Fruit fly (Drosophila melanogaster): ENCODE measurements around the gene CG2059.
A peak's percentile ranks its signal among the peaks of the same experiment; 100 is the strongest.

The CG2059 gene

DNA sequence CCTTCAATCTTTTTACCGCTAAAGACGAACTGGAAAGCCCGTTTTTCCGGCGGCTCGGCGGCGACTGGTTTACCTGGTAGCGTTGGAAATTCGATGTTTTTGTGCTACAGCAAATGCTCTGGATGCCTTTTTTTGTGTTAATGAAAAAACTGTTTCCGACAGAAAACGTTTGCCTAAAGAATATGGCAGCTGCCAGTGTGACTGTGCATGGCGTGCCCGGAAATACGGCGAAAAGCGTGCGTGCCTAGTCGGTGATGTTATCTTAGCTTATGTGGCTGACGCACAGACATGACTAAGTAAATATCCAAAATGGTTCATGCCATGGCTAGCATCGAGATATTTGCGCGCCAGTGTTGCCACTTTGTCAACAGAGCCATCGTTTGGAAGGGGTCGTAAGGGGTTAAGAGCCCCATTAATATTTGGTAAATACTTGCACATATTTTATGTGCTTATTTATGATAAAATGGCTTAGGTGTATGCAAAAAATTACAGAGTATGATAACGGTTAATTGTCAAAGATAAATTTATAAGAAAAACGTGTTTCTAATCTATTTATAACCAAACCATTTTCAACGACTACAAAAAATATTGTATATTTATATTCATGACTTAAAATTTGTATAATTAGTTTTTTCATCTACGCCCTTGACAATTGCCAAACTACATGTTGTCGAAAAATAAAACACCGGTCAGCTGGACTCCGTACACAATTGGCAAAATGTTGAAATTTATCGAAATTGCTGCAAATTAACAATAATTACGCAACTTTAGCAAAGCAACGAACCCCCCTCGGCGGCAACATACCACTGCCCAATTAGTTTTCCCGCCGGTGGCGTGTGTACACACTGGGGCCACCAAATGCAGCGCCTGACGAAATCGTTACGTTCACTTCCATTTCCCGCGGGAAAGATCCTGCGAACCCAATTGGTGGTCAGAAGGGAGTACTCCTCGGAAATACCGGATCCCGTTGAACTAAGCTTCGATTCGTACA is at the start of gene CG2059:
TSS of gene CG2059 (plus strand) at position 364 of the 991 bp plus-strand sequence.
- TF ChIP-seq CG8301 (tag; optimal IDR thresholded peaks at IDR 0.05) = peak; percentile 12
- TF ChIP-seq CG34367 (tag; optimal IDR thresholded peaks at IDR 0.05) = no peak
- peak; percentile 18; the same call in 1 of the 2 replicates for TF ChIP-seq Ets98B (GFP tag; IDR thresholded peaks at IDR 0.05)
- peak; percentile 24 for TF ChIP-seq CG8159 (tag; optimal IDR thresholded peaks at IDR 0.05)
- TF ChIP-seq fd96Ca (GFP tag; IDR thresholded peaks at IDR 0.05) = peak; percentile 65; the same call in 2 of the 3 replicates
- no peak for TF ChIP-seq CG14655 (GFP tag; optimal IDR thresholded peaks at IDR 0.05)
- TF ChIP-seq EcR (GFP tag; optimal IDR thresholded peaks at IDR 0.05) = peak; percentile 39
- TF ChIP-seq CG4496 (GFP tag; IDR thresholded peaks at IDR 0.05) = peak; percentile 54; the same call in 1 of the 3 replicates

DNA sequence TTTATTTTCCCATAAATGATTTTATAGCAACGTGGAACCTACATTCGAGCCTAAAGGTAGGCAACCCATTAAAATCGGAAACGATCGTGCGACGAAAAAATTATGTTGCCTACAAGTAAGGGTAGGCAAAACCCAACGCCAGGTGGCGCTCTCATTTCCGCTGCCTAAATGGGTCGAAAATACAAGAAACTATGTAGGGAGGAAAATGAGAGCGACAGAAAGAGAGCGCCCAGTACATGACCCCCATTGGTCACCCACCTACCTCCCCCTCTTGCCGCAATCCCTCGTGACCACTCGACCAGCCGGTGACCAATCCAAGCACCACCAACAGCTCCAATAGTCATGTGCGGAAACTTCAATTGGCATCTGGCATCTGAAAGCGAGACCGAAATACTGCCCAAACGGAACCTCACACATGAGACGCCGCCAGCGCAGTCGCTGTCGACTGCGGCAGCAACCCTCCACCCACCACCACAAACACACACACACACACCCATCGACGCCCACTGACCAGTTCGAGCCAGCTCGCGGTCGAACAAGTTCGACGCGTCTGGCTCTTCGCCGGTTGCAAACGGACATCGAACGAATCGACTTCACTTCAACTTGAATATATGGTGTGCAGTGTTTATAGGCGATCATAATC is 44.1 kb upstream of the CG2059 start:
- TF ChIP-seq Pif1A (GFP tag; optimal IDR thresholded peaks at IDR 0.05) (peak; percentile 41), CG10348 (GFP tag; IDR thresholded peaks at IDR 0.05) (no peak), CG9948 (tag; optimal IDR thresholded peaks at IDR 0.05) (peak; percentile 24), CG14655 (GFP tag; optimal IDR thresholded peaks at IDR 0.05) (peak; percentile 60), CG8301 (tag; optimal IDR thresholded peaks at IDR 0.05) (peak; percentile 28), CG12605 (GFP tag; IDR thresholded peaks at IDR 0.05) (peak; percentile 50), fd96Ca (GFP tag; IDR thresholded peaks at IDR 0.05) (peak; percentile 79), D1 (tag; optimal IDR thresholded peaks at IDR 0.05) (no peak), CG34367 (tag; optimal IDR thresholded peaks at IDR 0.05) (peak; percentile 72), Snoo (tag; optimal IDR thresholded peaks at IDR 0.05) (peak; percentile 88), CG32121 (GFP tag; IDR thresholded peaks at IDR 0.05) (peak; percentile 47; the same call in 1 of the 2 replicates), CG17806 (tag; optimal IDR thresholded peaks at IDR 0.05) (peak; percentile 28), CG13204 (GFP tag; optimal IDR thresholded peaks at IDR 0.05) (peak; percentile 35), Pif1B (GFP tag; optimal IDR thresholded peaks at IDR 0.05) (no peak), EcR (GFP tag; optimal IDR thresholded peaks at IDR 0.05) (no peak), rn (GFP tag; IDR thresholded peaks at IDR 0.05) (peak; percentile 73), Ets98B (GFP tag; IDR thresholded peaks at IDR 0.05) (peak; percentile 56), CG4496 (GFP tag; IDR thresholded peaks at IDR 0.05) (peak; percentile 94), gl (tag; optimal IDR thresholded peaks at IDR 0.05) (peak; percentile 31), CG8159 (tag; optimal IDR thresholded peaks at IDR 0.05) (peak; percentile 38), CG15710 (tag; optimal IDR thresholded peaks at IDR 0.05) (peak; percentile 61)

DNA sequence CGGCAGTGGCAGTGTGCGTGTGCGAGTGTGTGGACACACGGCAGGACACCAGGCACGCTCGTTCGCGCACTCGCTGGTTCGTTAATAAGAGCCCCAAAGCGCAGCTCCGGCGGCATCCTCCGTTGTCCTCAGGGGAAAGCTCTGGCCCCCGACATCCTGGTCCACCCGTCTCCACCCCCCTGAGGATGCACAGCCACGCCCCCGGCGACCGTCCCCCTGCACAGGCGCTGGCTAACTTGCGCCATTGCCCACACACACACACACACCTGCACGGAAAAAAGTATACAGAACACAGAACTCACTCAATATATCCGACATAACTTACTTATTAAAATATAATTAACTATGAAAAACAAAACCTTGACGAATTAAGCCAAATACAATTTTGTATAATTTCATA is 40.1 kb upstream of the CG2059 start:
- TF ChIP-seq CG9948 (tag; optimal IDR thresholded peaks at IDR 0.05) (no peak), Pif1B (GFP tag; optimal IDR thresholded peaks at IDR 0.05) (no peak), CG15710 (tag; optimal IDR thresholded peaks at IDR 0.05) (no peak), rn (GFP tag; IDR thresholded peaks at IDR 0.05) (no peak), CG13204 (GFP tag; optimal IDR thresholded peaks at IDR 0.05) (no peak), CG32121 (GFP tag; IDR thresholded peaks at IDR 0.05) (no peak), gl (tag; optimal IDR thresholded peaks at IDR 0.05) (no peak), EcR (GFP tag; optimal IDR thresholded peaks at IDR 0.05) (no peak), CG8159 (tag; optimal IDR thresholded peaks at IDR 0.05) (no peak), CG12605 (GFP tag; IDR thresholded peaks at IDR 0.05) (no peak), D1 (tag; optimal IDR thresholded peaks at IDR 0.05) (no peak)

DNA sequence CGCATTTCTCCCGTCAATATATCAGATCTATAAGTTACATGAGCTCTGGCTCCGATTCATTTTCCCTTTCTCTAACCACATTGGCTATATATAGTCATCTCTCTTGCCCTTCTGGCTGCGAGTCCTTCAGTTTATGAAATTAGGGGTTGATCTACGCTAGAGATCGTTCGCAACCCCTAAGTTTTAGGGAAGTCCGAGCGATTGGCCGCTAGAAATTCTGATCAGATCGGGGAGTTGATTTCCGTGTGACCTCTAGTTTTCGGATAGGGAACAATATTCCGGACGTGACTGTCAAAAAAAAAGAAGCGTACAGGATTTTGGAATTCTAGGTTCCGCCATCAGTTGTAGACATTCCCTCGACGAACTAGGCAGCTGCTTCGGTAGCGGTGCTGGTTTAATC is 33.7 kb upstream of the CG2059 start:
- TF ChIP-seq CG32121 (GFP tag; IDR thresholded peaks at IDR 0.05) (no peak), CG4496 (GFP tag; IDR thresholded peaks at IDR 0.05) (no peak), Pif1B (GFP tag; optimal IDR thresholded peaks at IDR 0.05) (no peak), Ets98B (GFP tag; IDR thresholded peaks at IDR 0.05) (no peak), CG12605 (GFP tag; IDR thresholded peaks at IDR 0.05) (no peak), Snoo (tag; optimal IDR thresholded peaks at IDR 0.05) (no peak), CG14655 (GFP tag; optimal IDR thresholded peaks at IDR 0.05) (no peak), CG34367 (tag; optimal IDR thresholded peaks at IDR 0.05) (no peak), CG13204 (GFP tag; optimal IDR thresholded peaks at IDR 0.05) (no peak), CG8159 (tag; optimal IDR thresholded peaks at IDR 0.05) (no peak), rn (GFP tag; IDR thresholded peaks at IDR 0.05) (no peak), Pif1A (GFP tag; optimal IDR thresholded peaks at IDR 0.05) (no peak), CG8301 (tag; optimal IDR thresholded peaks at IDR 0.05) (no peak), fd96Ca (GFP tag; IDR thresholded peaks at IDR 0.05) (no peak), CG15710 (tag; optimal IDR thresholded peaks at IDR 0.05) (no peak), gl (tag; optimal IDR thresholded peaks at IDR 0.05) (no peak), D1 (tag; optimal IDR thresholded peaks at IDR 0.05) (no peak), CG17806 (tag; optimal IDR thresholded peaks at IDR 0.05) (no peak), EcR (GFP tag; optimal IDR thresholded peaks at IDR 0.05) (no peak), CG10348 (GFP tag; IDR thresholded peaks at IDR 0.05) (no peak)

DNA sequence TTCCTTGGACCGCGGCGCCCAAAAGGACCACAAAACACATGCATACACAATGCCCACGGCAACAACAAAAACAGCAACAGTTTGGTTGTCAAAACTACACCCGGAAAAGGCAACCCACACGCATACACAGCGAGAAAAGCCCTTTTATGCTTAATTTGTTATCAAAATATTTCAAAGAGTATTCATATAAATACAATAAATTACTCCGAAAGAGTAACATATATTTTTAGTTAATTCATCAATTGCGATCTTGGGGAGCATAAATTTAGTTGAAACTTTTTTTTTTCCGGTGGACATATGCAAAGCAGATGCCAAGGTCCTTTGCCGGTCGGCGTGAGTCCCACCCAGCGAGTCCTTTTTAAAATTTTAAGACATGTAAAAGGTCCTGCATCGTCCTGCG is 31.0 kb upstream of the CG2059 start:
- no peak for TF ChIP-seq EcR (GFP tag; optimal IDR thresholded peaks at IDR 0.05)
- no peak for TF ChIP-seq CG8159 (tag; optimal IDR thresholded peaks at IDR 0.05)
- TF ChIP-seq CG14655 (GFP tag; optimal IDR thresholded peaks at IDR 0.05) = no peak
- TF ChIP-seq D1 (tag; optimal IDR thresholded peaks at IDR 0.05) = no peak
- TF ChIP-seq CG10348 (GFP tag; IDR thresholded peaks at IDR 0.05) = no peak
- TF ChIP-seq Pif1A (GFP tag; optimal IDR thresholded peaks at IDR 0.05) = no peak
- no peak for TF ChIP-seq CG9948 (tag; optimal IDR thresholded peaks at IDR 0.05)
- TF ChIP-seq CG32121 (GFP tag; IDR thresholded peaks at IDR 0.05) = no peak
- no peak for TF ChIP-seq CG8301 (tag; optimal IDR thresholded peaks at IDR 0.05)
- TF ChIP-seq fd96Ca (GFP tag; IDR thresholded peaks at IDR 0.05) = no peak
- TF ChIP-seq gl (tag; optimal IDR thresholded peaks at IDR 0.05) = no peak
- no peak for TF ChIP-seq CG13204 (GFP tag; optimal IDR thresholded peaks at IDR 0.05)
- TF ChIP-seq rn (GFP tag; IDR thresholded peaks at IDR 0.05) = no peak
- TF ChIP-seq CG17806 (tag; optimal IDR thresholded peaks at IDR 0.05) = no peak
- no peak for TF ChIP-seq CG4496 (GFP tag; IDR thresholded peaks at IDR 0.05)
- no peak for TF ChIP-seq Snoo (tag; optimal IDR thresholded peaks at IDR 0.05)
- TF ChIP-seq CG12605 (GFP tag; IDR thresholded peaks at IDR 0.05) = no peak

Data from whole organism, pupa.